Worm (Caenorhabditis elegans): Measurements from ENCODE around the gene pde-4.
A peak's percentile ranks its signal among the peaks of the same experiment; 100 is the strongest.

The pde-4 gene

ce11 chrII:7681898-7682297, 30.9 kb upstream of the pde-4 start, which contains the start of gene lin-26:
TSS of gene lin-26 (plus strand) at chrII:7682198.
- no peak for TF ChIP-seq efl-1 (optimal IDR thresholded peaks at IDR 0.05)
- TF ChIP-seq efl-1 (GFP tag; optimal IDR thresholded peaks at IDR 0.05 in 1 of 2), result peak in 1 of 2 experiments; percentile 82
- TF ChIP-seq jun-1 (tag; optimal IDR thresholded peaks at IDR 0.05), result no peak
- no peak for TF ChIP-seq mdl-1 (tag; optimal IDR thresholded peaks at IDR 0.05)
- no peak for TF ChIP-seq C04F5.9 (tag; optimal IDR thresholded peaks at IDR 0.05)

ce11 chrII:7679499-7680012, 28.5 kb upstream of the pde-4 start:
- TF ChIP-seq tbx-2 (tag; optimal IDR thresholded peaks at IDR 0.05) (no peak), nhr-237 (tag; optimal IDR thresholded peaks at IDR 0.05) (no peak), lin-15B (tag; optimal IDR thresholded peaks at IDR 0.05) (no peak), nhr-84 (tag; optimal IDR thresholded peaks at IDR 0.05) (no peak), nhr-85 (tag) (peak; percentile 77), lin-39 (tag; optimal IDR thresholded peaks at IDR 0.05) (no peak), F16B12.6 (tag; optimal IDR thresholded peaks at IDR 0.05) (no peak), jun-1 (tag; optimal IDR thresholded peaks at IDR 0.05) (no peak), pqm-1 (tag; optimal IDR thresholded peaks at IDR 0.05) (no peak), snu-23 (GFP tag; optimal IDR thresholded peaks at IDR 0.05) (peak; percentile 35), vab-15 (tag; optimal IDR thresholded peaks at IDR 0.05) (peak; percentile 69), skn-1 (tag; optimal IDR thresholded peaks at IDR 0.05) (no peak), nhr-77 (tag; optimal IDR thresholded peaks at IDR 0.05) (no peak), fkh-4 (tag; optimal IDR thresholded peaks at IDR 0.05; ENCODE audit: borderline replicate concordance) (no peak), nhr-71 (tag; optimal IDR thresholded peaks at IDR 0.05) (peak; percentile 40), unc-62 (GFP tag; optimal IDR thresholded peaks at IDR 0.05) (no peak), lsy-2 (tag; optimal IDR thresholded peaks at IDR 0.05) (peak in 1 of 2 experiments; percentile 57), nhr-90 (tag; optimal IDR thresholded peaks at IDR 0.05; ENCODE audit: poor library complexity) (no peak), efl-3 (GFP tag; optimal IDR thresholded peaks at IDR 0.05) (no peak), efl-1 (optimal IDR thresholded peaks at IDR 0.05) (no peak), efl-1 (GFP tag; optimal IDR thresholded peaks at IDR 0.05 in 1 of 2) (peak in 1 of 2 experiments; percentile 77), unc-86 (tag; optimal IDR thresholded peaks at IDR 0.05) (no peak), fkh-8 (tag; optimal IDR thresholded peaks at IDR 0.05) (no peak), sox-4 (tag; optimal IDR thresholded peaks at IDR 0.05) (no peak), ztf-11 (tag; optimal IDR thresholded peaks at IDR 0.05) (no peak), grh-1 (GFP tag; IDR thresholded peaks at IDR 0.05) (peak; percentile 71), nhr-19 (GFP tag; conservative IDR thresholded peaks at IDR 0.05) (0 out of 2 replicates have a peak, but pooled peaks have one; percentile 7), lin-14 (GFP tag; optimal IDR thresholded peaks at IDR 0.05) (peak; percentile 57)

DNA sequence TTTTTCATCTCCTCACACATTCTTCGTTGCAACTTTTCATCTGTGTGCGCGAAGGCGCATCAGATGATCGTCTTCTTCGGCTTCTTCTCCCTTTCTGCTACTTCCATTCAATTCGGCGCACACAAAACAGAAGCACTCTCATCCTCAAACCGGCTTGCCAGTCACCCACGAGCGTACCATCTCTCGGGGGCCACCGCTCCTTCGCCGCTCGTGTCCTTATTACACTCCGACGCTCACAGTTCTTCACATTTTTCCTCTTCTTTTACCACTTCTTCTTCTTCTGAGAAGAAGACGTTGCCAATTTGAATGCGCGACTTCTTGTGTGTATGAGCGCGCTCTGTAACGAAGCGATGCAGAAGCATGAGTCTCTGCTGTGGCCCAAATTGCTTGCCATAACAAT, 27.5 kb upstream of the pde-4 start:
- TF ChIP-seq blmp-1 (tag; optimal IDR thresholded peaks at IDR 0.05), result peak; percentile 16
- no peak for TF ChIP-seq alr-1 (tag; optimal IDR thresholded peaks at IDR 0.05; ENCODE audit: borderline replicate concordance)
- TF ChIP-seq zip-4 (GFP tag; optimal IDR thresholded peaks at IDR 0.05), result no peak

DNA sequence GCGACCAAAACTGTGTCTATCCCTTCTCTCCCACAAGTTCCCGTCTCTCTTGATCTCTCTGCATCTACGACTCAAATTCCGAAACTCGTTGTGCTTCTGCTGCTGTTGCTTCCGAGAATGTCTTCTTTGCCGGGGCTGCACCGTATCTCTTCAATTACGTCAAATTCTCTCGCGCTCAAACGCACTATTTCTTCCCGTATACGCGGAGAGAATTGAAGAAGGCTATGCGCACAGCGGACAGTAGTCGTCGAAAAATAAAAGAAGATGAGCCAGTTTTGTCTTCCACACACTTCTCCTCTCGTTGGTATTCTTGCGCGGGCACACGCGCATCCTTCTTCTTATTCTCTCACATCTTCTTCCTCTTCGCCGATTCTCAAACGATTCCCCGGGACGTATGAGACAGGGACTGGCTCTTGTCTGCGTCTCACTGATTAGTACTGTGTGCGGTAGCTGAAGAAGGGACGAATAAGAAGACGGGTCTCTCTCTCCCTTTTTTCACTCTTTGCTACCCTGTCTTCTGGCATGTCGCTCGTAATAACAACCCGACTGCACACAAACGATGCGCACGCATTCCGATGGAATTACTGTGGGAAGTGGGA, 25.4 kb upstream of the pde-4 start:
- TF ChIP-seq blmp-1 (tag; optimal IDR thresholded peaks at IDR 0.05), result peak; percentile 60
- peak in 1 of 2 experiments; percentile 34 for TF ChIP-seq lsy-2 (tag; optimal IDR thresholded peaks at IDR 0.05)
- no peak for TF ChIP-seq hlh-17 (GFP tag; optimal IDR thresholded peaks at IDR 0.05; ENCODE audit: borderline replicate concordance)
- peak; percentile 68 for TF ChIP-seq lin-14 (GFP tag; optimal IDR thresholded peaks at IDR 0.05)
- peak; percentile 50 for TF ChIP-seq snu-23 (GFP tag; optimal IDR thresholded peaks at IDR 0.05)
- peak; percentile 31 for TF ChIP-seq nhr-20 (tag; optimal IDR thresholded peaks at IDR 0.05)
- peak; percentile 16 for TF ChIP-seq xbp-1 (tag; optimal IDR thresholded peaks at IDR 0.05)
- TF ChIP-seq rnt-1 (tag; optimal IDR thresholded peaks at IDR 0.05), result peak; percentile 2
- peak; percentile 20 for TF ChIP-seq swsn-7 (tag; optimal IDR thresholded peaks at IDR 0.05)
- peak; percentile 3 for TF ChIP-seq nhr-71 (tag; optimal IDR thresholded peaks at IDR 0.05)
- peak in 1 of 2 experiments; percentile 4 for TF ChIP-seq lin-35 (GFP tag; optimal IDR thresholded peaks at IDR 0.05)
- TF ChIP-seq ceh-82 (tag; optimal IDR thresholded peaks at IDR 0.05), result peak in 1 of 3 experiments; percentile 2
- no peak for TF ChIP-seq efl-1 (optimal IDR thresholded peaks at IDR 0.05)
- TF ChIP-seq efl-1 (GFP tag; optimal IDR thresholded peaks at IDR 0.05 in 1 of 2), result no peak
- no peak for TF ChIP-seq sox-4 (tag; optimal IDR thresholded peaks at IDR 0.05)
- TF ChIP-seq nhr-85 (tag), result peak; percentile 31
- TF ChIP-seq grh-1 (GFP tag; IDR thresholded peaks at IDR 0.05), result peak; percentile 18; the same call in 1 of the 2 replicates
- TF ChIP-seq elt-3 (tag; optimal IDR thresholded peaks at IDR 0.05), result peak in 4 of 6 experiments; percentile 5 to 25 (median 9)
- peak; percentile 73 for TF ChIP-seq mep-1 (tag; optimal IDR thresholded peaks at IDR 0.05)
- no peak for TF ChIP-seq nhr-12 (tag; optimal IDR thresholded peaks at IDR 0.05)

Data from whole organism, L1 larva.